Worm (Caenorhabditis elegans): Measurements from ENCODE around the gene flp-13.

Gene flp-13

DNA sequence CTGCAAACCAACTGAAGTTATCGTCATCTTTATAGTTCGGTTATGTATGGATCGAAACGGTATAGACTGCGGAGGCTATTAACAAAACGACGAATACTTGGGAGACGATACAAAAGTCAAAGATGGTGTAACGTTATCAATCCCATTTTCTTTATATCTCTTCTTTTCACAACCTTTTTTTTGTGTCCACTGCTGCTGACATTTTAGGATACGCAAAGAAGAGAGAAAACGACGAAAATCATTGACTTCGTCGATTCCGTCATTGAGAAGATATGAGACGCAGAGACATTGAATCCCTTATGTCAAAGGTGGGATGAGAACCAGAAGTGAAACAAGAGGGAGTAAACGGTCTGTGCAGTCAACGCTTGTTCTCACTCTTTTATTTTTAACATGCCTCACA, 47.1 kb downstream of the flp-13 start, which contains the start of gene cima-1:
cima-1 (plus strand) TSS at position 340 of the 400 bp plus-strand sequence.
- TF ChIP-seq pha-4 (tag; optimal IDR thresholded peaks at IDR 0.05) = no peak

- TF ChIP-seq mls-2 (tag; optimal IDR thresholded peaks at IDR 0.05) = no peak
- TF ChIP-seq snpc-4 (tag; optimal IDR thresholded peaks at IDR 0.05) = no peak
- TF ChIP-seq lsy-2 (tag; optimal IDR thresholded peaks at IDR 0.05) = no peak
- TF ChIP-seq ztf-11 (tag; optimal IDR thresholded peaks at IDR 0.05) = no peak
- TF ChIP-seq unc-62 (GFP tag; optimal IDR thresholded peaks at IDR 0.05) = no peak
- no peak for TF ChIP-seq drap-1 (GFP tag; optimal IDR thresholded peaks at IDR 0.05)
- TF ChIP-seq mep-1 (tag; optimal IDR thresholded peaks at IDR 0.05) = no peak
- TF ChIP-seq bed-3 (GFP tag; optimal IDR thresholded peaks at IDR 0.05) = no peak
- TF ChIP-seq ces-1 (GFP tag; optimal IDR thresholded peaks at IDR 0.05) = no peak
- no peak for TF ChIP-seq zip-8 (tag; optimal IDR thresholded peaks at IDR 0.05)
- no peak for TF ChIP-seq lin-32 (GFP tag; optimal IDR thresholded peaks at IDR 0.05)
- no peak for TF ChIP-seq ceh-39 (tag; optimal IDR thresholded peaks at IDR 0.05)
- no peak for TF ChIP-seq ceh-43 (GFP tag; optimal IDR thresholded peaks at IDR 0.05)
- TF ChIP-seq tbx-8 (GFP tag; optimal IDR thresholded peaks at IDR 0.05) = no peak
- no peak for TF ChIP-seq nhr-2 (tag; optimal IDR thresholded peaks at IDR 0.05)
- TF ChIP-seq nhr-237 (tag; optimal IDR thresholded peaks at IDR 0.05) = no peak
- no peak for TF ChIP-seq unc-120 (tag; optimal IDR thresholded peaks at IDR 0.05; ENCODE audit: poor library complexity, severe bottlenecking)
- TF ChIP-seq nhr-76 (tag; optimal IDR thresholded peaks at IDR 0.05) = no peak
- TF ChIP-seq hlh-1 (tag; optimal IDR thresholded peaks at IDR 0.05) = no peak
These were observed 47.8 kb downstream of the flp-13 start for ce11 chrIV:7650433-7650832.
